Fruit fly (Drosophila melanogaster) whole organism, pupa: ENCODE data around the gene CG32109.

Experiments
- CG14655 ChIP-seq: fragments of 200-800 bp; sonication (Bioruptor generic); optimal IDR thresholded peaks from 3 replicates; lab custom pipeline; 2017; ENCODE audit warnings: mild to moderate bottlenecking, missing biosample characterization, missing genetic modification reagents, missing genetic modification characterization
- CG8301 ChIP-seq: fragments of 200-800 bp; sonication (Bioruptor generic); optimal IDR thresholded peaks from 2 replicates; lab custom pipeline; 2018; ENCODE audit warnings: missing biosample characterization, mild to moderate bottlenecking, missing genetic modification characterization
- Ets98B ChIP-seq: fragments of 200-800 bp; sonication (Bioruptor generic); IDR thresholded peaks from 2 replicates; pipeline ENCODE4 v1.3.6; 2022; ENCODE audit warnings: missing biosample characterization, missing genetic modification characterization
- Snoo ChIP-seq: fragments of 200-800 bp; sonication (Bioruptor generic); optimal IDR thresholded peaks from 3 replicates; lab custom pipeline; 2017; ENCODE audit warnings: missing biosample characterization, mild to moderate bottlenecking, missing genetic modification characterization, inconsistent platforms

DNA sequence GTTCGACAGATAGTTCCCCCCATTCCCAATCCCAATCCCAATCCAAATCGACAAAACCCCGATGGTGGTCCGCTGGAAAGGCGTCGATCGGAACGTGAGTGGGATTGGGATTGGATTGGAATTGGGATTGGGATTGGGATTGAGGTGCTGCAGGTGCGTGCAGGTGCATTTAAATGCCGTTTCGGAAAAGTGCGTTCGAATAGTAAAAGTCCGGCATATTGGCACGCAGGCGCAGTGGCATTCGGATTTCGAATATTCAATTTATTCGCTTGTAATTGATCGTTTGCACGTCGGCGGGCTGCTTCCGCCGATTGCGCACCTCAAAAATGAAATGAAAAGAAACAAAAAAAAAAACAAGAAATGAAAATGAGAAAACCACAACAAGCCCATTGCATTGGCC, 39.8 kb upstream of the CG32109 start:
- TF ChIP-seq CG8301 (tag; lab: Kevin White, UChicago) (no peak), Snoo (tag; lab: Kevin White, UChicago) (no peak), Ets98B (GFP tag; lab: Robert Waterston, UW) (no peak), CG14655 (GFP tag; lab: Kevin White, UChicago) (no peak)
